Worm (Caenorhabditis elegans): ENCODE results near the gene H20J04.9.

ce11 chrII:4322871-4323270 lies 28.1 kb upstream of the H20J04.9 start, which contains the start of gene H20J04.6:
- TF ChIP-seq ceh-16 (tag; optimal IDR thresholded peaks at IDR 0.05) (no peak), nhr-76 (tag; optimal IDR thresholded peaks at IDR 0.05) (no peak)
